Worm (Caenorhabditis elegans): Measurements from ENCODE around the gene ZK637.4.

DNA sequence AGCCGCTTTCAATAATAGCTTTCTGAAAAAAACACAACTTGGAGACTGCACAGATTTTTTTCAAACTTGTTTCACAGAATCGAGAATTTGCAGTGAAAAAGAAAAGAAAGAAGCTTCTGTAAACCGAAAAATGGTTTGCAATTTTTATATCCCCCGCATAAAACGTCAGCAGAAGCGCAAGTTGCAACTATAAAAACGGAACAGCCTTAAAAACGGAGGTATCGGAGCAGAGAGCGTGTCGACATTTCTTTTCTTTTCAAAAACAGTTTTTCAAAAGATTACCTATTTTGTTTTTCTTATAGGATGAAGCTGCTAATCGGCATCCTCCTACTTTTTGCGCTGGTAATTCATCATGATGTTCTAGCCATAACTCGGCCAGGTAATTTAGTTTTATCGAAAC lies 41.6 kb upstream of the ZK637.4 start, which contains the start of gene plg-1:
- no peak for TF ChIP-seq ztf-11 (tag; optimal IDR thresholded peaks at IDR 0.05)
- no peak for TF ChIP-seq ama-1 (optimal IDR thresholded peaks at IDR 0.05)
- TF ChIP-seq C34F6.9 (tag; optimal IDR thresholded peaks at IDR 0.05) = no peak
- TF ChIP-seq ztf-4 (tag; optimal IDR thresholded peaks at IDR 0.05) = no peak
- TF ChIP-seq blmp-1 (tag; optimal IDR thresholded peaks at IDR 0.05; ENCODE audit: insufficient read depth) = no peak
- TF ChIP-seq nhr-12 (tag; optimal IDR thresholded peaks at IDR 0.05) = no peak
- TF ChIP-seq unc-62 (GFP tag; optimal IDR thresholded peaks at IDR 0.05) = no peak
- TF ChIP-seq egl-27 (tag; optimal IDR thresholded peaks at IDR 0.05) = no peak
- TF ChIP-seq mdl-1 (tag; optimal IDR thresholded peaks at IDR 0.05) = no peak
- TF ChIP-seq zag-1 (tag; optimal IDR thresholded peaks at IDR 0.05) = no peak
- no peak for TF ChIP-seq alr-1 (tag; optimal IDR thresholded peaks at IDR 0.05)
